Fruit fly (Drosophila melanogaster) whole organism, prepupa: ENCODE results near the gene NP15.6.
A peak's percentile ranks its signal among the peaks of the same experiment; 100 is the strongest.

ENCODE experiments used
- Blimp-1 ChIP-seq: fragments of 200-800 bp; sonication (Bioruptor generic); optimal IDR thresholded peaks from 3 replicates; lab custom pipeline; 2017; ENCODE audit warnings: missing biosample characterization, missing genetic modification characterization, mild to moderate bottlenecking, moderate library complexity, missing genetic modification reagents
- CG10631 ChIP-seq: fragments of 200-800 bp; sonication (Bioruptor generic); optimal IDR thresholded peaks from 2 replicates; lab custom pipeline; 2016; ENCODE audit warnings: missing biosample characterization, missing genetic modification characterization
- CG11294 ChIP-seq: fragments of 200-800 bp; sonication (Bioruptor generic); IDR thresholded peaks from 2 replicates; pipeline ENCODE4 v1.3.6; 2022; ENCODE audit warnings: missing biosample characterization, missing genetic modification characterization
- CG11762 ChIP-seq: fragments of 200-800 bp; sonication (Bioruptor generic); optimal IDR thresholded peaks from 3 replicates; lab custom pipeline; 2016; ENCODE audit warnings: missing biosample characterization, missing genetic modification characterization; ENCODE audit not compliant: insufficient read depth
- CG11902 ChIP-seq: fragments of 200-800 bp; sonication (Bioruptor generic); optimal IDR thresholded peaks from 3 replicates; lab custom pipeline; 2016; ENCODE audit warnings: missing biosample characterization, missing genetic modification characterization
- CG1621 ChIP-seq: fragments of 200-800 bp; sonication (Bioruptor generic); optimal IDR thresholded peaks from 3 replicates; lab custom pipeline; 2018; ENCODE audit warnings: missing biosample characterization, mild to moderate bottlenecking, missing genetic modification characterization
- CG16779 ChIP-seq: fragments of 200-800 bp; sonication (Bioruptor generic); optimal IDR thresholded peaks from 3 replicates; lab custom pipeline; 2017; ENCODE audit warnings: missing biosample characterization, mild to moderate bottlenecking, missing genetic modification characterization
- CG31627 ChIP-seq: fragments of 200-800 bp; sonication (Bioruptor generic); optimal IDR thresholded peaks from 3 replicates; lab custom pipeline; 2016; ENCODE audit warnings: missing biosample characterization, missing genetic modification characterization
- CG32006 ChIP-seq: fragments of 200-800 bp; sonication (Bioruptor generic); optimal IDR thresholded peaks from 3 replicates; lab custom pipeline; 2017; ENCODE audit warnings: missing biosample characterization, mild to moderate bottlenecking, missing genetic modification characterization
- CG34406 ChIP-seq: fragments of 200-800 bp; sonication (Bioruptor generic); optimal IDR thresholded peaks from 3 replicates; lab custom pipeline; 2016; ENCODE audit warnings: missing biosample characterization, missing genetic modification characterization
- CG3919 ChIP-seq: fragments of 200-800 bp; sonication (Bioruptor generic); optimal IDR thresholded peaks from 3 replicates; lab custom pipeline; 2016; ENCODE audit warnings: missing biosample characterization, missing genetic modification characterization
- CG6808 ChIP-seq: fragments of 200-800 bp; sonication (Bioruptor generic); optimal IDR thresholded peaks from 3 replicates; lab custom pipeline; 2017; ENCODE audit warnings: missing biosample characterization, missing genetic modification characterization, mild to moderate bottlenecking, moderate library complexity, missing genetic modification reagents
- CG6854 ChIP-seq: fragments of 200-800 bp; sonication (Bioruptor generic); optimal IDR thresholded peaks from 2 replicates; lab custom pipeline; 2017; ENCODE audit warnings: missing biosample characterization, mild to moderate bottlenecking, missing genetic modification characterization
- CG8119 ChIP-seq: fragments of 200-800 bp; sonication (Bioruptor generic); IDR thresholded peaks from 3 replicates; pipeline ENCODE4 v1.3.6; 2022; ENCODE audit warnings: missing biosample characterization, missing genetic modification characterization
- CG8632 ChIP-seq: fragments of 200-800 bp; sonication (Bioruptor generic); optimal IDR thresholded peaks from 3 replicates; lab custom pipeline; 2016; ENCODE audit warnings: missing biosample characterization, missing genetic modification characterization
- CG9139 ChIP-seq: fragments of 200-800 bp; sonication (Bioruptor generic); optimal IDR thresholded peaks from 3 replicates; lab custom pipeline; 2017; ENCODE audit warnings: missing biosample characterization, mild to moderate bottlenecking, missing genetic modification characterization
- Eip78C ChIP-seq: fragments of 200-800 bp; sonication (Bioruptor generic); peaks from one replicate; lab custom pipeline; 2016; ENCODE audit warnings: missing biosample characterization, missing genetic modification characterization
- Eip93F ChIP-seq: fragments of 200-800 bp; sonication (Bioruptor generic); optimal IDR thresholded peaks from 2 replicates; lab custom pipeline; 2016; ENCODE audit warnings: missing biosample characterization, mild to moderate bottlenecking, missing genetic modification characterization
- Ets21C ChIP-seq: fragments of 200-800 bp; sonication (Bioruptor generic); optimal IDR thresholded peaks from 3 replicates; lab custom pipeline; 2016; ENCODE audit warnings: missing biosample characterization, missing genetic modification characterization
- Ets96B ChIP-seq: fragments of 200-800 bp; optimal IDR thresholded peaks from 2 replicates; lab custom pipeline; 2019; ENCODE audit warnings: missing biosample characterization, mild to moderate bottlenecking, missing genetic modification characterization, moderate library complexity
- Hr38 ChIP-seq: sonication (Bioruptor generic); optimal IDR thresholded peaks from 2 replicates; lab custom pipeline; 2016; ENCODE audit warnings: missing biosample characterization, missing genetic modification characterization
- Hr39 ChIP-seq: fragments of 200-800 bp; sonication (Bioruptor generic); optimal IDR thresholded peaks from 2 replicates; lab custom pipeline; 2016; ENCODE audit warnings: missing biosample characterization, missing genetic modification characterization
- Lpt ChIP-seq: fragments of 200-800 bp; sonication (Bioruptor generic); optimal IDR thresholded peaks from 3 replicates; lab custom pipeline; 2016; ENCODE audit warnings: missing biosample characterization, missing genetic modification characterization
- Smox ChIP-seq: fragments of 200-800 bp; sonication (Bioruptor generic); optimal IDR thresholded peaks from 3 replicates; lab custom pipeline; 2016; ENCODE audit warnings: missing biosample characterization, missing genetic modification characterization
- Sox15 ChIP-seq: fragments of 200-800 bp; sonication (Bioruptor generic); optimal IDR thresholded peaks from 3 replicates; lab custom pipeline; 2016; ENCODE audit warnings: missing biosample characterization, missing genetic modification characterization
- achi ChIP-seq: fragments of 200-800 bp; sonication (Bioruptor generic); optimal IDR thresholded peaks from 3 replicates; lab custom pipeline; 2016; ENCODE audit warnings: missing biosample characterization, missing genetic modification characterization
- acj6 ChIP-seq: fragments of 200-800 bp; sonication (Bioruptor generic); optimal IDR thresholded peaks from 3 replicates; lab custom pipeline; 2016; ENCODE audit warnings: missing biosample characterization, missing genetic modification characterization
- fd59A ChIP-seq: fragments of 200-800 bp; sonication (Bioruptor generic); optimal IDR thresholded peaks from 2 replicates; lab custom pipeline; 2017; ENCODE audit warnings: missing biosample characterization, mild to moderate bottlenecking, missing genetic modification characterization, missing genetic modification reagents
- fd85E ChIP-seq: fragments of 200-800 bp; sonication (Bioruptor generic); optimal IDR thresholded peaks from 3 replicates; lab custom pipeline; 2016; ENCODE audit warnings: missing biosample characterization, missing genetic modification characterization
- fkh ChIP-seq: fragments of 200-800 bp; sonication (Bioruptor generic); optimal IDR thresholded peaks from 3 replicates; lab custom pipeline; 2017; ENCODE audit warnings: missing biosample characterization, mild to moderate bottlenecking, missing genetic modification characterization, moderate library complexity
- salr ChIP-seq, 2 experiments: fragments of 200-800 bp; sonication (Bioruptor generic); optimal IDR thresholded peaks; 3 replicates each; lab custom pipeline; 2016 to 2018; ENCODE audit warnings: missing biosample characterization in 2 of 2, missing genetic modification characterization in 2 of 2, mild to moderate bottlenecking in 1 of 2
- spab ChIP-seq: fragments of 200-800 bp; sonication (Bioruptor generic); optimal IDR thresholded peaks from 2 replicates; lab custom pipeline; 2017; ENCODE audit warnings: missing biosample characterization, mild to moderate bottlenecking, missing genetic modification characterization, missing genetic modification reagents
- ss ChIP-seq, 2 experiments: fragments of 200-800 bp; sonication (Bioruptor generic); optimal IDR thresholded peaks; 2 replicates in 1 of 2; 3 replicates in 1 of 2; lab custom pipeline; 2017 to 2018; ENCODE audit warnings: mild to moderate bottlenecking in 2 of 2, missing biosample characterization in 2 of 2, missing genetic modification characterization in 2 of 2, moderate library complexity in 1 of 2
- svp ChIP-seq: fragments of 200-800 bp; sonication (Bioruptor generic); peaks from one replicate; lab custom pipeline; 2016; ENCODE audit warnings: missing biosample characterization, missing genetic modification characterization
- vri ChIP-seq: fragments of 200-800 bp; sonication (Bioruptor generic); optimal IDR thresholded peaks from 3 replicates; lab custom pipeline; 2016; ENCODE audit warnings: missing biosample characterization, mild to moderate bottlenecking, missing genetic modification characterization

Gene NP15.6

dm6 chr3R:18998370-18998769, 28.8 kb upstream of the NP15.6 start (continued):
- TF ChIP-seq Ets96B (tag; lab: Kevin White, UChicago) (peak; percentile 68), CG32006 (GFP tag; lab: Kevin White, UChicago) (peak; percentile 54), Hr38 (GFP tag; lab: Kevin White, UChicago) (no peak), Ets21C (GFP tag; lab: Kevin White, UChicago) (no peak), Eip93F (GFP tag; lab: Kevin White, UChicago) (no peak), CG11294 (no peak), CG1621 (tag; lab: Kevin White, UChicago) (peak; percentile 18), CG11762 (GFP tag; lab: Kevin White, UChicago) (peak; percentile 40), fd85E (GFP tag; lab: Kevin White, UChicago) (no peak), fd59A (GFP tag; lab: Kevin White, UChicago) (peak; percentile 47), salr (GFP tag; optimal IDR thresholded peaks at IDR 0.05; lab: Kevin White, UChicago) (peak; percentile 32 to 35), Hr39 (GFP tag; lab: Kevin White, UChicago) (no peak), CG11902 (peak; percentile 27), Blimp-1 (GFP tag; lab: Kevin White, UChicago) (no peak), CG6854 (GFP tag; lab: Kevin White, UChicago) (no peak), CG16779 (tag; lab: Kevin White, UChicago) (no peak), fkh (GFP tag; lab: Kevin White, UChicago) (no peak), CG3919 (GFP tag; lab: Kevin White, UChicago) (peak; percentile 77), CG31627 (GFP tag; lab: Kevin White, UChicago) (peak; percentile 6), Sox15 (GFP tag; lab: Kevin White, UChicago) (no peak), CG34406 (GFP tag; lab: Kevin White, UChicago) (no peak), acj6 (GFP tag; lab: Kevin White, UChicago) (peak; percentile 38), Lpt (no peak), spab (GFP tag; lab: Kevin White, UChicago) (peak; percentile 52), CG9139 (GFP tag; lab: Kevin White, UChicago) (no peak), CG6808 (peak; percentile 31)

- TF ChIP-seq CG8119 (GFP tag; lab: Robert Waterston, UW), result no peak
- peak; percentile 62 for TF ChIP-seq svp
- TF ChIP-seq Smox (GFP tag; lab: Kevin White, UChicago), result no peak
- TF ChIP-seq achi, result no peak
- TF ChIP-seq CG9139 (GFP tag; lab: Kevin White, UChicago), result peak; percentile 30
- TF ChIP-seq ss (GFP tag; optimal IDR thresholded peaks at IDR 0.05; lab: Kevin White, UChicago), result peak in 1 of 2 experiments; percentile 43
- TF ChIP-seq spab (GFP tag; lab: Kevin White, UChicago), result no peak
- peak; percentile 69 for TF ChIP-seq fkh (GFP tag; lab: Kevin White, UChicago)
- TF ChIP-seq Eip78C (GFP tag; lab: Kevin White, UChicago), result peak; percentile 71
- TF ChIP-seq salr (GFP tag; optimal IDR thresholded peaks at IDR 0.05; lab: Kevin White, UChicago), result no peak
Observed at dm6 chr3R:18999906-19000451, 27.2 kb upstream of the NP15.6 start.

- TF ChIP-seq CG9139 (GFP tag; lab: Kevin White, UChicago), result no peak
- no peak for TF ChIP-seq CG8632 (GFP tag; lab: Kevin White, UChicago)
- no peak for TF ChIP-seq CG11294
- TF ChIP-seq vri (GFP tag; lab: Kevin White, UChicago), result no peak
- TF ChIP-seq achi, result no peak
- TF ChIP-seq CG8119 (GFP tag; lab: Robert Waterston, UW), result no peak
- TF ChIP-seq CG10631, result no peak
- TF ChIP-seq svp, result no peak
Observed at dm6 chr3R:19001701-19002100, 25.5 kb upstream of the NP15.6 start.

DNA sequence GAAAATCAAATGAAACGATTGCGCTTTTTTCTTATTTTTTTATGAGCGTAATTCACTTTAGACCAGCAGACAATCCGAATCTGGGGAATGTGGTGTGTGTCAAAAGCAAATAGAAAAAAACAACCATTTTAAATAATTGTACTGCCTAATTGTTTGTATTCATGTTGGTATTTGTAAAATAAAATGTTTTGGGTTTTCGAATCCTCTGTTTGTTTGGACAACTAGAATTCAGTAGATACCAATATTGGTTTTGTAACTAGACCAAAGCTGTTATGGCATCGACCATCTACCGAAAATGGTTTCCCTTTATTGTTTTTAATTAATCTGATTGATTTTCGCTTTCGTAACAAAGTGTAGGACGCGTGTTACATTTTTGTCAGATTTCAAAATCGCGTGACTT, 16.2 kb upstream of the NP15.6 start:
- TF ChIP-seq CG11902, result no peak
- peak; percentile 73 for TF ChIP-seq fkh (GFP tag; lab: Kevin White, UChicago)
- TF ChIP-seq, all 60 proteins: peak for 1
